Worm (Caenorhabditis elegans): ENCODE measurements around the gene K04C2.3.

The K04C2.3 gene

DNA sequence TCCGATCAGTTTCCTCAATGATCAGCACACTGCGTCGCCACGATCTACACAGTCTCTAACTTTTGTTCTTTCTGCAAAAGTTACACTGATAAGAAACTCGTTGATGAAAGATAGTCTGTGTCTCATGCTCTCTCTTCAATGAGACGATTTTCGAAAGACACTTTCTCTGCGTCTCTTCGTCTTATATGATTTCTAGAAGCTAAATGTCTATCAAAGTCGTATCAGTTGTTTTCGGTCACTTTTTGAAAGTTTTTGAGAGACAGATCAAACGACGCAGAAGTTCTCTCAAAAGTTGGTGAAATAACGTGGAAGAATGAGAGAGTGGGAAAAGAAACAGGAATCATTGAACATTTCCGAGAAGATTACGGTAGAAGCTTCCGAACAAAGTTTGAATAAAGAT lies 22.3 kb downstream of the K04C2.3 start (continued):
- TF ChIP-seq lin-54 (GFP tag; optimal IDR thresholded peaks at IDR 0.05) (peak; percentile 47), aptf-2 (GFP tag; conservative IDR thresholded peaks at IDR 0.05) (no peak), sptf-2 (GFP tag; optimal IDR thresholded peaks at IDR 0.05) (no peak), ztf-26 (tag; optimal IDR thresholded peaks at IDR 0.05) (peak; percentile 31), ztf-22 (GFP tag; optimal IDR thresholded peaks at IDR 0.05) (peak; percentile 2), attf-5 (GFP tag; optimal IDR thresholded peaks at IDR 0.05) (peak; percentile 42), tbp1 (GFP tag; optimal IDR thresholded peaks at IDR 0.05) (peak; percentile 54)

ce11 chrIII:6895677-6896076 lies 22.8 kb downstream of the K04C2.3 start:
- TF ChIP-seq ztf-25 (GFP tag; IDR thresholded peaks at IDR 0.05) (no peak), attf-6 (GFP tag; IDR thresholded peaks at IDR 0.05) (no peak), ekl-4 (GFP tag; IDR thresholded peaks at IDR 0.05) (no peak), egrh-3 (GFP tag; IDR thresholded peaks at IDR 0.05) (no peak), ceh-58 (GFP tag; IDR thresholded peaks at IDR 0.05) (no peak), F49E8.2 (tag; optimal IDR thresholded peaks at IDR 0.05; ENCODE audit: insufficient read depth) (no peak), unc-130 (GFP tag; optimal IDR thresholded peaks at IDR 0.05) (no peak), xnd-1 (tag; optimal IDR thresholded peaks at IDR 0.05) (no peak), ztf-22 (GFP tag; optimal IDR thresholded peaks at IDR 0.05) (no peak), ztf-28 (GFP tag; IDR thresholded peaks at IDR 0.05) (no peak), tlf-1 (GFP tag; optimal IDR thresholded peaks at IDR 0.05) (no peak), bed-1 (GFP tag; IDR thresholded peaks at IDR 0.05) (no peak), snpc-1.3 (tag; optimal IDR thresholded peaks at IDR 0.05; ENCODE audit: insufficient read depth) (no peak), him-1 (tag; optimal IDR thresholded peaks at IDR 0.05) (no peak)

DNA sequence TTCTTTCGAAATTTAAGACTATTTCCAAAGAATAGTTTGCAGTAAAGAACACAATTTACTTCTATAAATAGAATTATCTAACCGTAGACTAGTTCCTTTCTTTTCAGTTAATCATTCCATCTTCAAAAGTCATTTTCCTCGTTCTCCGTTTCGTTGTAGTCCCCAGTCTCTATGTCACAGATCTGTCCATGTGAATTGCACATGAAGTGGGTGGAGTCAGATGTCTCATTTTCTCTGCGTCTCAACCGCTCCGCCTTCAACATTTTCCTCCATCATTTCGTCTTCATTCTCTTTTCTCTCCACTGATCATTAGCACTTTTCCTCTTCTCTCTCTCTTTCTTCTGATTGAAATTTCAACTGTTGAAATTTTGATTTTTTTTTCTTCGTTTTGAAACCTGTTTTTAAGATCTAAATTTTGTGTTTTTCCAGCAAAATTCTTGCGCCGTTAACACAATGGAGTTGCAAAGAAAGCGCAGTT lies 24.7 kb downstream of the K04C2.3 start, which contains the start of gene T07E3.4:
T07E3.4 (plus strand) TSS at position 428 of the 478 bp plus-strand sequence.
- TF ChIP-seq snpc-4 (GFP tag; optimal IDR thresholded peaks at IDR 0.05) (no peak), snpc-4 (tag; optimal IDR thresholded peaks at IDR 0.05) (peak in 1 of 4 experiments; percentile 15), aptf-3 (GFP tag; IDR thresholded peaks at IDR 0.05) (no peak), F22D6.2 (tag; optimal IDR thresholded peaks at IDR 0.05) (no peak), T07F8.4 (tag; optimal IDR thresholded peaks at IDR 0.05) (no peak), F39B2.1 (GFP tag; IDR thresholded peaks at IDR 0.05) (no peak), hmg-20 (GFP tag; IDR thresholded peaks at IDR 0.05) (no peak), C17E4.6 (GFP tag; IDR thresholded peaks at IDR 0.05) (no peak), rec-8 (tag; optimal IDR thresholded peaks at IDR 0.05) (no peak), egl-18 (GFP tag; IDR thresholded peaks at IDR 0.05) (no peak), F55B11.4 (tag; optimal IDR thresholded peaks at IDR 0.05; ENCODE audit: borderline replicate concordance, insufficient read depth) (no peak), unc-62 (GFP tag; optimal IDR thresholded peaks at IDR 0.05) (no peak), dox-1 (GFP tag; IDR thresholded peaks at IDR 0.05) (no peak), C06A6.2 (GFP tag; conservative IDR thresholded peaks at IDR 0.05) (no peak; the same call in 1 of the 2 replicates), B0261.1 (tag; optimal IDR thresholded peaks at IDR 0.05) (no peak), madf-3 (GFP tag; IDR thresholded peaks at IDR 0.05) (no peak), lsy-27 (tag; optimal IDR thresholded peaks at IDR 0.05; ENCODE audit: borderline replicate concordance, insufficient read depth) (no peak), ZK185.1 (tag; optimal IDR thresholded peaks at IDR 0.05; ENCODE audit: poor library complexity, severe bottlenecking) (peak; percentile 51), nfya-2 (GFP tag; IDR thresholded peaks at IDR 0.05) (no peak), Y53F4B.3 (GFP tag; IDR thresholded peaks at IDR 0.05) (no peak), sptf-2 (GFP tag; optimal IDR thresholded peaks at IDR 0.05) (no peak), nhr-80 (tag; optimal IDR thresholded peaks at IDR 0.05) (peak; percentile 35), efl-1 (GFP tag; optimal IDR thresholded peaks at IDR 0.05) (no peak), madf-6 (GFP tag; IDR thresholded peaks at IDR 0.05) (no peak), atf-7 (tag; optimal IDR thresholded peaks at IDR 0.05) (peak; percentile 38), mxl-1 (tag; optimal IDR thresholded peaks at IDR 0.05) (no peak), attf-6 (GFP tag; IDR thresholded peaks at IDR 0.05) (no peak), lsl-1 (GFP tag; optimal IDR thresholded peaks at IDR 0.05) (no peak), ceh-27 (GFP tag; optimal IDR thresholded peaks at IDR 0.05) (no peak)
